Worm (Caenorhabditis elegans): Measurements from ENCODE around the gene syf-2.

The syf-2 gene

DNA sequence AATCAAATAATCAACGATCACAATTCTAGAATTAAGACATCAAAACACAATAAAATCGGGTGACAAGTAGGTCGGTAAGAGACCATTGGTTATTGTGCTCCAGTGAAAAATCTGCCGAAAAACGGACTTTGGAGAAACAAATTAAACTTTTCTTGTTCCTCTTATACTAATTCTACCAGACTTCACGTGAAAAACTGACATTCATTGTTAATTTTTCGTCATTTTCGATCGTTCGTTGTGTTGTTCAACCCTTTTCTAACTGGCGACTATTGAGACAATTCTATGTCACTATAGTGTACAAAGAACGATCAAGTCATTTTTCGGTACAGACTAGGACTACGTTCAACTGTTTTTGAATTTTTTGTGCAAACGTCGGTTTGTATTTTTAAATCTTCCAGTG is 41.4 kb downstream of the syf-2 start (continued):
- TF ChIP-seq hlh-11 (tag; optimal IDR thresholded peaks at IDR 0.05): peak; percentile 27
- TF ChIP-seq ZK337.2 (GFP tag; IDR thresholded peaks at IDR 0.05): no peak
- TF ChIP-seq nhr-6 (tag; optimal IDR thresholded peaks at IDR 0.05): no peak
- TF ChIP-seq rbr-2 (tag; optimal IDR thresholded peaks at IDR 0.05): no peak
- no peak for TF ChIP-seq ceh-32 (tag; optimal IDR thresholded peaks at IDR 0.05; ENCODE audit: poor library complexity)
- peak; percentile 63 for TF ChIP-seq nhr-28 (tag; optimal IDR thresholded peaks at IDR 0.05)
- TF ChIP-seq D1046.2 (GFP tag; IDR thresholded peaks at IDR 0.05): no peak
- TF ChIP-seq ztf-7 (tag; optimal IDR thresholded peaks at IDR 0.05): peak; percentile 31
- 0 out of 2 replicates have a peak, but pooled peaks have one; percentile 14 for TF ChIP-seq arid-1 (GFP tag; conservative IDR thresholded peaks at IDR 0.05)
- no peak for TF ChIP-seq madf-5 (GFP tag; IDR thresholded peaks at IDR 0.05)
- TF ChIP-seq lsy-2 (tag; optimal IDR thresholded peaks at IDR 0.05): peak in 1 of 2 experiments; percentile 66
- TF ChIP-seq F10B5.3 (tag; optimal IDR thresholded peaks at IDR 0.05): no peak
- no peak for TF ChIP-seq F37D6.2 (tag; optimal IDR thresholded peaks at IDR 0.05)
- no peak for TF ChIP-seq Y48G9A.11 (GFP tag; IDR thresholded peaks at IDR 0.05)
- peak; percentile 40 for TF ChIP-seq mep-1 (tag; optimal IDR thresholded peaks at IDR 0.05)
- TF ChIP-seq mdt-29 (GFP tag; IDR thresholded peaks at IDR 0.05): no peak
- peak; percentile 29 for TF ChIP-seq nhr-77 (tag; optimal IDR thresholded peaks at IDR 0.05)
- peak; percentile 39 for TF ChIP-seq T20F7.1 (GFP tag; optimal IDR thresholded peaks at IDR 0.05)
- TF ChIP-seq hlh-30 (tag; optimal IDR thresholded peaks at IDR 0.05; ENCODE audit: insufficient read depth): peak; percentile 37
- no peak for TF ChIP-seq lin-15B (tag; optimal IDR thresholded peaks at IDR 0.05)
- peak; percentile 59 for TF ChIP-seq ama-1 (optimal IDR thresholded peaks at IDR 0.05)
- no peak for TF ChIP-seq nhr-11 (tag; optimal IDR thresholded peaks at IDR 0.05)
- no peak for TF ChIP-seq ctbp-1 (GFP tag; IDR thresholded peaks at IDR 0.05)
- no peak for TF ChIP-seq php-3 (GFP tag; IDR thresholded peaks at IDR 0.05)
- TF ChIP-seq set-16 (GFP tag; IDR thresholded peaks at IDR 0.05): no peak
- peak; percentile 96 for TF ChIP-seq mxl-2 (GFP tag; conservative IDR thresholded peaks at IDR 0.05)
- TF ChIP-seq R02D3.7 (tag; optimal IDR thresholded peaks at IDR 0.05): no peak
- peak; percentile 45 for TF ChIP-seq mes-2 (tag; optimal IDR thresholded peaks at IDR 0.05; ENCODE audit: poor library complexity, severe bottlenecking)
- TF ChIP-seq sdz-12 (GFP tag; optimal IDR thresholded peaks at IDR 0.05): no peak
- TF ChIP-seq zip-11 (GFP tag; IDR thresholded peaks at IDR 0.05): no peak
- TF ChIP-seq zag-1 (tag; optimal IDR thresholded peaks at IDR 0.05): no peak

DNA sequence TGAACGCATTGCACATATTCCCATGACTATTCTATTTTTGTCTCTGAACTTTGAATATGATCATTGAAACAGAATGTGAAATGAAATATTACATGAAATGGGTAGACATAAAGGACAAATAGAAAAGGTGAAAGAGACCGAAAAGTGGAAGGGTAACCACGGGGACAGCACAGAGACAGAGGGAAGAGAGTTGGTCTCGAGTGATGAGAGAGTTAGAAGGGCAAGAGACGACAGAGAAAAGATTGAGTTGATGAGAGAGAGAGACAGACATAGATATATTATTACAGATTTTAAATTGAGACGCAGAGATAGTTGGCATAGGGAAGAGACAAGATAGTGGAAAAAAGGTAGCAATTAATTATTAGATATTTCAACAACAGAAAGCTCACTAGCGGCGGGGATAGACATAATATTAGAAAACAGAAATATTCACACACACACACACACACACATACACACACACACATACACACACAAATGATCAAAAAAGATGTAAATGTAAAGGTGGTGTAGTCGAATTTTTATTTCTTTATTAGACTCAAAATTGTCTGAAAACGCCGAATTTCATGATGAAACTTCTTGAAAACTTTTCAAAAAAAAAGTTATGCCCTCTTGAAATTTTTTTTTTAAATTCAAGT is 45.2 kb downstream of the syf-2 start:
- no peak for TF ChIP-seq ZK337.2 (GFP tag; IDR thresholded peaks at IDR 0.05)
- TF ChIP-seq zag-1 (tag; optimal IDR thresholded peaks at IDR 0.05): no peak
- no peak for TF ChIP-seq Y105C5A.15 (GFP tag; IDR thresholded peaks at IDR 0.05)
- no peak for TF ChIP-seq sdz-12 (GFP tag; optimal IDR thresholded peaks at IDR 0.05)
- no peak for TF ChIP-seq daf-12 (tag; optimal IDR thresholded peaks at IDR 0.05)
- peak; percentile 4 for TF ChIP-seq lin-13 (GFP tag; optimal IDR thresholded peaks at IDR 0.05)
- no peak for TF ChIP-seq Y75B8A.6 (GFP tag; IDR thresholded peaks at IDR 0.05)
- no peak for TF ChIP-seq Y48G9A.11 (GFP tag; IDR thresholded peaks at IDR 0.05)
- no peak for TF ChIP-seq ceh-20 (GFP tag; IDR thresholded peaks at IDR 0.05)
- TF ChIP-seq unc-39 (tag; optimal IDR thresholded peaks at IDR 0.05): no peak
- no peak for TF ChIP-seq lin-29 (GFP tag; IDR thresholded peaks at IDR 0.05)
- no peak for TF ChIP-seq dmd-9 (GFP tag; IDR thresholded peaks at IDR 0.05)
- TF ChIP-seq lin-39 (tag; optimal IDR thresholded peaks at IDR 0.05): no peak
- peak; percentile 87 for TF ChIP-seq nhr-28 (tag; optimal IDR thresholded peaks at IDR 0.05)
- TF ChIP-seq mes-2 (tag; optimal IDR thresholded peaks at IDR 0.05; ENCODE audit: poor library complexity, severe bottlenecking): peak; percentile 52
- TF ChIP-seq F37D6.2 (tag; optimal IDR thresholded peaks at IDR 0.05): no peak
- no peak for TF ChIP-seq ces-1 (GFP tag; optimal IDR thresholded peaks at IDR 0.05)
- peak; percentile 74 for TF ChIP-seq mxl-3 (GFP tag; optimal IDR thresholded peaks at IDR 0.05)
- TF ChIP-seq ceh-62 (tag; optimal IDR thresholded peaks at IDR 0.05): no peak
- TF ChIP-seq nhr-102 (tag; optimal IDR thresholded peaks at IDR 0.05): no peak
- no peak for TF ChIP-seq lir-3 (tag; optimal IDR thresholded peaks at IDR 0.05)
- no peak for TF ChIP-seq hif-1 (tag; optimal IDR thresholded peaks at IDR 0.05)
- no peak for TF ChIP-seq madf-9 (GFP tag; conservative IDR thresholded peaks at IDR 0.05)
- TF ChIP-seq gei-8 (GFP tag; optimal IDR thresholded peaks at IDR 0.05): no peak
- no peak for TF ChIP-seq zip-2 (tag; optimal IDR thresholded peaks at IDR 0.05)
- no peak for TF ChIP-seq lim-7 (GFP tag; IDR thresholded peaks at IDR 0.05)
- TF ChIP-seq mdl-1 (tag; optimal IDR thresholded peaks at IDR 0.05): peak; percentile 46 to 71

Measured in whole organism, L4 larva.